Fruit fly (Drosophila melanogaster) whole organism: ENCODE results near the gene CG13385.

ENCODE experiments used
- CG8478 ChIP-seq: fragments of >200 bp; optimal IDR thresholded peaks from 2 replicates; lab custom pipeline; 2018; ENCODE audit warnings: inconsistent platforms
- Dll ChIP-seq: fragments of >200 bp; optimal IDR thresholded peaks from 2 replicates; lab custom pipeline; 2017
- EcR ChIP-seq, 2 experiments: fragments of >200 bp; optimal IDR thresholded peaks; 2 replicates each; lab custom pipeline; 2017; ENCODE audit warnings: missing biosample characterization in 2 of 2, missing genetic modification characterization in 2 of 2, missing genetic modification reagents in 2 of 2
- pan ChIP-seq: fragments of >200 bp; optimal IDR thresholded peaks from 2 replicates; lab custom pipeline; 2017
- psq ChIP-seq: fragments of >200 bp; optimal IDR thresholded peaks from 2 replicates; lab custom pipeline; 2017
- usp ChIP-seq: fragments of >200 bp; optimal IDR thresholded peaks from 2 replicates; lab custom pipeline; 2017; ENCODE audit warnings: missing biosample characterization, missing genetic modification characterization, mixed read lengths

The CG13385 gene

dm6 chr2L:8425962-8426759 lies 29.7 kb downstream of the CG13385 start:
- no peak for TF ChIP-seq usp (GFP tag; lab: Kevin White, UChicago)

- TF ChIP-seq psq (lab: Kevin White, UChicago) (no peak), usp (GFP tag; lab: Kevin White, UChicago) (no peak), Dll (lab: Kevin White, UChicago) (no peak), pan (lab: Kevin White, UChicago) (no peak), EcR (GFP tag; optimal IDR thresholded peaks at IDR 0.05; lab: Kevin White, UChicago) (no peak), CG8478 (lab: Kevin White, UChicago) (no peak)
These were observed 30.4 kb downstream of the CG13385 start for dm6 chr2L:8426801-8427200.

dm6 chr2L:8432130-8432529 lies 35.7 kb downstream of the CG13385 start:
- TF ChIP-seq usp (GFP tag; lab: Kevin White, UChicago): no peak
- no peak for TF ChIP-seq Dll (lab: Kevin White, UChicago)
- no peak for TF ChIP-seq EcR (GFP tag; optimal IDR thresholded peaks at IDR 0.05; lab: Kevin White, UChicago)
- no peak for TF ChIP-seq CG8478 (lab: Kevin White, UChicago)
- TF ChIP-seq pan (lab: Kevin White, UChicago): no peak
- TF ChIP-seq psq (lab: Kevin White, UChicago): no peak

dm6 chr2L:8433512-8433911 lies 37.1 kb downstream of the CG13385 start, which contains the start of gene grk:
grk (minus strand) TSS chr2L:8433598.
- TF ChIP-seq pan (lab: Kevin White, UChicago) (no peak), CG8478 (lab: Kevin White, UChicago) (no peak), psq (lab: Kevin White, UChicago) (no peak), EcR (GFP tag; optimal IDR thresholded peaks at IDR 0.05; lab: Kevin White, UChicago) (no peak), usp (GFP tag; lab: Kevin White, UChicago) (no peak), Dll (lab: Kevin White, UChicago) (no peak)

- TF ChIP-seq CG8478 (lab: Kevin White, UChicago) (no peak), EcR (GFP tag; optimal IDR thresholded peaks at IDR 0.05; lab: Kevin White, UChicago) (no peak), usp (GFP tag; lab: Kevin White, UChicago) (no peak), pan (lab: Kevin White, UChicago) (no peak), Dll (lab: Kevin White, UChicago) (no peak), psq (lab: Kevin White, UChicago) (no peak)
These were observed 40.7 kb downstream of the CG13385 start, which contains the start of the genes D12 and Chrac-14 for dm6 chr2L:8437176-8437575. D12 (minus strand) TSS chr2L:8437365. Chrac-14 (plus strand) TSS chr2L:8437405.

dm6 chr2L:8438052-8438451 lies 41.6 kb downstream of the CG13385 start, which contains the start of gene mus201:
mus201 (plus strand) TSS chr2L:8438169.
- no peak for TF ChIP-seq psq (lab: Kevin White, UChicago)
- no peak for TF ChIP-seq usp (GFP tag; lab: Kevin White, UChicago)
- TF ChIP-seq CG8478 (lab: Kevin White, UChicago): no peak
- no peak for TF ChIP-seq Dll (lab: Kevin White, UChicago)
- TF ChIP-seq pan (lab: Kevin White, UChicago): no peak
- TF ChIP-seq EcR (GFP tag; optimal IDR thresholded peaks at IDR 0.05; lab: Kevin White, UChicago): no peak

- TF ChIP-seq usp (GFP tag; lab: Kevin White, UChicago) (no peak), Dll (lab: Kevin White, UChicago) (no peak), CG8478 (lab: Kevin White, UChicago) (no peak), EcR (GFP tag; optimal IDR thresholded peaks at IDR 0.05; lab: Kevin White, UChicago) (no peak), psq (lab: Kevin White, UChicago) (no peak), pan (lab: Kevin White, UChicago) (no peak)
These were observed 45.7 kb downstream of the CG13385 start, which contains the start of gene CG31897 for dm6 chr2L:8442147-8442546. CG31897 (plus strand) TSS chr2L:8442447.
